Fruit fly (Drosophila melanogaster) S2 (cell line): ENCODE data around the gene CG13833.

ENCODE experiments used
- CG8478 ChIP-seq: fragments of >200 bp; optimal IDR thresholded peaks from 2 replicates; lab custom pipeline; 2018
- CTCF ChIP-seq, 2 experiments: fragments of >200 bp; optimal IDR thresholded peaks; 2 replicates each; lab custom pipeline; 2018

dm6 chr3R:23035463-23035862 lies at the start of gene CG13833:
- no peak for TF ChIP-seq CG8478 (lab: Kevin White, UChicago)
- TF ChIP-seq CTCF (optimal IDR thresholded peaks at IDR 0.05; lab: Kevin White, UChicago) = no peak
